Fruit fly (Drosophila melanogaster): Measurements from ENCODE around the gene CG32266.

Gene CG32266

DNA sequence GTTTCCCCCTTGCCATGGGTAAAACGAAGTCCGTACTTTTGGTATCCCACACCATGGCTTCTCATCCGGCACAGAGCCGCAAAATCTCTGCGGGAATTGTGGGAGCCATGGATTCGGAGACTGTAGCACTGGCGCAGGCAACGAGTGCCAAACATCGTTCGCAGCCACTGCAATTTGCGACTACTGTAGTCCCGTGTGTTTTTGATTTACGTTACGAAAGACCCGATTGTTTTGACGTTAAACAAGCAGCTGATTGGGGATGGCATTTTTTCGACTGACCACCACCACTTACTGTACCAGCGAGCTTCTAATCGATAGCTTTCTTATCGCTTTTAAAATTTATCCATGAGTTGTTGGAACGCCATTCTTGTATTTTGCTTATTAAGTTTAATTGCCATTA lies 19.3 kb downstream of the CG32266 start, which contains the start of gene CG32262 (continued):
- TF ChIP-seq ftz-f1 (GFP tag; optimal IDR thresholded peaks at IDR 0.05): no peak
- no peak for TF ChIP-seq CG14710 (tag; optimal IDR thresholded peaks at IDR 0.05)
- TF ChIP-seq ERR (GFP tag; optimal IDR thresholded peaks at IDR 0.05): no peak
- TF ChIP-seq usp (GFP tag; optimal IDR thresholded peaks at IDR 0.05): no peak
- TF ChIP-seq CG3995 (GFP tag; optimal IDR thresholded peaks at IDR 0.05): no peak
- no peak for TF ChIP-seq NC2β (GFP tag; optimal IDR thresholded peaks at IDR 0.05)
- no peak for TF ChIP-seq CG17612 (GFP tag; IDR thresholded peaks at IDR 0.05)
- TF ChIP-seq bab2 (GFP tag; optimal IDR thresholded peaks at IDR 0.05): no peak
- TF ChIP-seq Pdp1 (GFP tag; optimal IDR thresholded peaks at IDR 0.05): peak in 1 of 2 experiments; percentile 82
- TF ChIP-seq CG17186 (GFP tag; optimal IDR thresholded peaks at IDR 0.05): no peak
- peak; percentile 27 for TF ChIP-seq CG8388 (GFP tag; optimal IDR thresholded peaks at IDR 0.05)
- no peak for TF ChIP-seq ac (GFP tag; optimal IDR thresholded peaks at IDR 0.05)
- no peak for TF ChIP-seq CG10462 (GFP tag; optimal IDR thresholded peaks at IDR 0.05)

DNA sequence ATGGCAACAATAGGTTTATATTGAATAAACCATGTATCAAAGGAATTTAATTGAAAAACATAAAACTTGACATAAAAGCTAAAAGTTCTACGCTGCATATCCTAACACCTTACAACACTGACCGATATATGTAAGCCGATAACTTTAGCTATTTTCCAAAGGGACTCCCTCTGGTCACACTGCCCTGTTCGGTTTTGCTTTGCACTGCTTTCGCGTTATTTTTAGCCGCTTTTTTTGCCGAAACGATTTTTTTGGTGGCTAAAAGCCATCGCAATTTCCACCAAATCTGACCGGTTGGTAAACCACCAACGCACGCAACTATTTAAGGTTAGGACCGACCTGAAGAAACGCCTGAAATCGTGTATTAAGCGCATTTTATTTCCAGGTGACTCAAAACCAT lies 20.5 kb downstream of the CG32266 start, which contains the start of the genes CG32263 and PIG-B:
TSS of gene CG32263 (minus strand) at position 26 of the 400 bp plus-strand sequence.
TSS of gene PIG-B (plus strand) at position 175 of the 400 bp plus-strand sequence.
- no peak for TF ChIP-seq insv (GFP tag; optimal IDR thresholded peaks at IDR 0.05)
- no peak for TF ChIP-seq CG7357 (GFP tag; IDR thresholded peaks at IDR 0.05)
- TF ChIP-seq ci (GFP tag; IDR thresholded peaks at IDR 0.05): 0 out of 3 replicates have a peak, but pooled peaks have one; percentile 40
- TF ChIP-seq CG33557 (GFP tag; optimal IDR thresholded peaks at IDR 0.05): no peak
- no peak for TF ChIP-seq CG9876 (GFP tag; optimal IDR thresholded peaks at IDR 0.05)
- TF ChIP-seq CG2116 (GFP tag; optimal IDR thresholded peaks at IDR 0.05): peak; percentile 43
- TF ChIP-seq Opbp (GFP tag; IDR thresholded peaks at IDR 0.05; ENCODE audit: partially characterized antibody): peak; percentile 80; the same call in 2 of the 3 replicates
- TF ChIP-seq Deaf1 (tag; optimal IDR thresholded peaks at IDR 0.05): no peak
- TF ChIP-seq gsb-n (tag; optimal IDR thresholded peaks at IDR 0.05): no peak
- TF ChIP-seq CG17328 (GFP tag; IDR thresholded peaks at IDR 0.05): no peak
- no peak for TF ChIP-seq ttk (GFP tag; IDR thresholded peaks at IDR 0.05)
- peak; percentile 11 for TF ChIP-seq Myb (GFP tag; optimal IDR thresholded peaks at IDR 0.05)
- peak; percentile 41 for TF ChIP-seq HmgZ (tag; optimal IDR thresholded peaks at IDR 0.05)
- no peak for TF ChIP-seq pnt (GFP tag; optimal IDR thresholded peaks at IDR 0.05)
- TF ChIP-seq ac (GFP tag; optimal IDR thresholded peaks at IDR 0.05): no peak
- no peak for TF ChIP-seq dpn (GFP tag; optimal IDR thresholded peaks at IDR 0.05)
- no peak for TF ChIP-seq Optix (GFP tag; IDR thresholded peaks at IDR 0.05)
- TF ChIP-seq Hand (GFP tag; optimal IDR thresholded peaks at IDR 0.05): no peak
- TF ChIP-seq CG12236 (GFP tag; optimal IDR thresholded peaks at IDR 0.05): no peak
- no peak for TF ChIP-seq sqz (GFP tag; optimal IDR thresholded peaks at IDR 0.05)
- no peak for TF ChIP-seq CG30020 (tag; optimal IDR thresholded peaks at IDR 0.05)
- no peak for TF ChIP-seq CG17829 (tag; optimal IDR thresholded peaks at IDR 0.05)
- TF ChIP-seq zen2 (GFP tag; IDR thresholded peaks at IDR 0.05; ENCODE audit: partially characterized antibody): peak; percentile 86
- no peak for TF ChIP-seq ranshi (GFP tag; IDR thresholded peaks at IDR 0.05)
- TF ChIP-seq wek (GFP tag; optimal IDR thresholded peaks at IDR 0.05): no peak
- TF ChIP-seq Lim3 (GFP tag; IDR thresholded peaks at IDR 0.05): no peak
- no peak for TF ChIP-seq Ravus (GFP tag; IDR thresholded peaks at IDR 0.05)
- no peak for TF ChIP-seq gcm (GFP tag; optimal IDR thresholded peaks at IDR 0.05)
- TF ChIP-seq CG18011 (GFP tag; optimal IDR thresholded peaks at IDR 0.05): peak; percentile 73
- TF ChIP-seq lab (GFP tag; optimal IDR thresholded peaks at IDR 0.05): no peak
- TF ChIP-seq kni (GFP tag; optimal IDR thresholded peaks at IDR 0.05): no peak
- peak; percentile 1 for TF ChIP-seq run (tag; optimal IDR thresholded peaks at IDR 0.05)
- TF ChIP-seq MBD-R2 (GFP tag; IDR thresholded peaks at IDR 0.05): peak; percentile 81
- TF ChIP-seq nom (GFP tag; optimal IDR thresholded peaks at IDR 0.05): no peak
- TF ChIP-seq CG14014 (GFP tag; IDR thresholded peaks at IDR 0.05): no peak
- no peak for TF ChIP-seq br (optimal IDR thresholded peaks at IDR 0.05)
- no peak for TF ChIP-seq NC2β (GFP tag; optimal IDR thresholded peaks at IDR 0.05)
- no peak for TF ChIP-seq Dip2 (GFP tag; IDR thresholded peaks at IDR 0.05)
- TF ChIP-seq Drgx (GFP tag; IDR thresholded peaks at IDR 0.05): no peak
- no peak for TF ChIP-seq zen (tag; optimal IDR thresholded peaks at IDR 0.05)

Data from whole organism, embryonic.